Worm (Caenorhabditis elegans) whole organism, midembryonic: Measurements from ENCODE around the gene B0563.7.

Experiments used
- T22C8.4 ChIP-seq: fragments of 200-800 bp; sonication (Bioruptor generic); IDR thresholded peaks from 2 replicates; pipeline ENCODE4 v1.3.6; 2022; ENCODE audit warnings: missing genetic modification characterization, missing compliant biosample characterization
- cog-1 ChIP-seq: sonication (generic microtip); optimal IDR thresholded peaks from 2 replicates; lab custom pipeline; 2016; ENCODE audit warnings: missing genetic modification characterization, missing compliant biosample characterization
- flt-1 ChIP-seq: fragments of 200-800 bp; sonication (Bioruptor generic); IDR thresholded peaks from 2 replicates; pipeline ENCODE4 v1.3.6; 2022; ENCODE audit warnings: missing genetic modification characterization, missing compliant biosample characterization
- klf-2 ChIP-seq: fragments of 200-800 bp; sonication (Bioruptor generic); conservative IDR thresholded peaks from 2 replicates; pipeline ENCODE4 v1.3.6; 2022; ENCODE audit warnings: missing genetic modification reagents, missing genetic modification characterization, missing compliant biosample characterization
- tab-1 ChIP-seq: fragments of 200-800 bp; sonication (Bioruptor generic); IDR thresholded peaks from 2 replicates; pipeline ENCODE4 v1.3.6; 2022; ENCODE audit warnings: missing genetic modification characterization, missing compliant biosample characterization
- ztf-29 ChIP-seq: fragments of 200-800 bp; sonication (Bioruptor generic); IDR thresholded peaks from 2 replicates; pipeline ENCODE4 v1.3.6; 2022; ENCODE audit warnings: missing genetic modification reagents, missing genetic modification characterization, missing compliant biosample characterization

DNA sequence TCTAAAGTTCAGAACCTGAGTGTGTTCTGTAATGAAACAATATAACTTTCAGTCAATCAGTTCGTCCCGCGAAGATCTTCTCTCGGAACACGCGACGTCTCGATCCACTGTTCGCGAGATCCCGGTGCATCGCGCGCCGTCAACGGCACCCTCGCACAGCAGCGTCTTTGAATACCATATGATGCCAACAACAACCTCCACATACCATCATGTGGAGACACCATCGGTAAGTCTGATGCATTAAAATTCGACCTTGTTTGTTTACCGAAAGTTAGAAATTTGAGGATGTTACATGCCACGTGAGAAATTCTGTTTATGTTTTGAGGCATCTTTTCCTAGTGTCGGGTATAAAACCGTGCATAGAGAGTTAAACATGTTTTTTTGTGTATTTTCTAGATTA, 50.5 kb downstream of the B0563.7 start:
- TF ChIP-seq cog-1 (tag; lab: Kevin White, UChicago) (no peak), klf-2 (GFP tag; lab: Robert Waterston, UW) (no peak), tab-1 (GFP tag; lab: Robert Waterston, UW) (no peak), ztf-29 (GFP tag; lab: Robert Waterston, UW) (no peak), flt-1 (no peak), T22C8.4 (GFP tag; lab: Robert Waterston, UW) (no peak)
